Worm (Caenorhabditis elegans): ENCODE results near the gene clec-239.

ce11 chrV:17000204-17000603, 43.9 kb downstream of the clec-239 start, which contains the start of gene str-217:
- TF ChIP-seq dve-1 (tag; optimal IDR thresholded peaks at IDR 0.05): no peak
- no peak for TF ChIP-seq pha-4 (tag; optimal IDR thresholded peaks at IDR 0.05)
- no peak for TF ChIP-seq ama-1 (optimal IDR thresholded peaks at IDR 0.05)
